Worm (Caenorhabditis elegans) whole organism, L2 larva: ENCODE measurements around the gene mtm-9.

ENCODE experiments used
- C34F6.9 ChIP-seq: fragments of 150-350 bp; optimal IDR thresholded peaks from 2 replicates; lab custom pipeline; 2014; ENCODE audit warnings: missing biosample characterization, missing genetic modification characterization
- F13H6.1 ChIP-seq: sonication (generic microtip); optimal IDR thresholded peaks from 2 replicates; lab custom pipeline; 2016; ENCODE audit warnings: missing genetic modification characterization, missing compliant biosample characterization
- R02D3.7 ChIP-seq: fragments of 150-350 bp; optimal IDR thresholded peaks from 2 replicates; lab custom pipeline; 2014; ENCODE audit warnings: missing biosample characterization, missing genetic modification characterization
- Y55F3AM.14 ChIP-seq: fragments of 200-800 bp; sonication (Bioruptor generic); optimal IDR thresholded peaks from 2 replicates; lab custom pipeline; 2018; ENCODE audit warnings: mild to moderate bottlenecking, missing genetic modification characterization, missing compliant biosample characterization
- ZK546.5 ChIP-seq: sonication (generic microtip); optimal IDR thresholded peaks from 2 replicates; lab custom pipeline; 2017; ENCODE audit warnings: missing biosample characterization, missing genetic modification characterization
- alr-1 ChIP-seq: fragments of 150-350 bp; optimal IDR thresholded peaks from 2 replicates; lab custom pipeline; 2014; ENCODE audit warnings: missing biosample characterization, missing genetic modification characterization
- aly-2 ChIP-seq: fragments of 150-350 bp; optimal IDR thresholded peaks from 2 replicates; lab custom pipeline; 2014; ENCODE audit warnings: missing biosample characterization, missing genetic modification characterization
- ama-1 ChIP-seq: fragments of 150-350 bp; optimal IDR thresholded peaks from 2 replicates; lab custom pipeline; 2018; ENCODE audit warnings: inconsistent platforms
- blmp-1 ChIP-seq: sonication (generic microtip); optimal IDR thresholded peaks from 2 replicates; lab custom pipeline; 2017; ENCODE audit warnings: missing genetic modification characterization, mild to moderate bottlenecking, missing compliant biosample characterization, antibody characterized with exemption, moderate library complexity; ENCODE audit not compliant: insufficient read depth
- ceh-82 ChIP-seq: fragments of 150-350 bp; optimal IDR thresholded peaks from 2 replicates; lab custom pipeline; 2014; ENCODE audit warnings: missing biosample characterization, missing genetic modification characterization
- crh-2 ChIP-seq: sonication (generic microtip); optimal IDR thresholded peaks from 2 replicates; lab custom pipeline; 2017; ENCODE audit warnings: missing biosample characterization, missing genetic modification characterization
- dmd-4 ChIP-seq: sonication (generic microtip); optimal IDR thresholded peaks from 2 replicates; lab custom pipeline; 2017; ENCODE audit warnings: missing biosample characterization, missing genetic modification characterization
- egl-27 ChIP-seq: sonication (generic microtip); optimal IDR thresholded peaks from 3 replicates; lab custom pipeline; 2017; ENCODE audit warnings: missing biosample characterization, missing genetic modification reagents, missing genetic modification characterization
- elt-1 ChIP-seq: fragments of 150-350 bp; optimal IDR thresholded peaks from 2 replicates; lab custom pipeline; 2014; ENCODE audit warnings: missing biosample characterization, missing genetic modification characterization
- elt-3 ChIP-seq: sonication (generic microtip); optimal IDR thresholded peaks from 2 replicates; lab custom pipeline; 2017; ENCODE audit warnings: missing biosample characterization, missing genetic modification characterization
- fos-1 ChIP-seq: fragments of 150-350 bp; optimal IDR thresholded peaks from 2 replicates; lab custom pipeline; 2014; ENCODE audit warnings: missing biosample characterization, missing genetic modification characterization
- gmeb-1 ChIP-seq: fragments of 150-350 bp; optimal IDR thresholded peaks from 2 replicates; lab custom pipeline; 2014; ENCODE audit warnings: missing biosample characterization, missing genetic modification characterization
- lin-11 ChIP-seq: fragments of 150-350 bp; sonication (generic microtip); optimal IDR thresholded peaks from 2 replicates; lab custom pipeline; 2014; ENCODE audit warnings: missing biosample characterization, missing genetic modification characterization, inconsistent platforms, mixed read lengths
- lin-13 ChIP-seq: fragments of 150-350 bp; optimal IDR thresholded peaks from 2 replicates; lab custom pipeline; 2014; ENCODE audit warnings: missing biosample characterization, missing genetic modification reagents, missing genetic modification characterization
- lin-39 ChIP-seq: fragments of 150-350 bp; optimal IDR thresholded peaks from 2 replicates; lab custom pipeline; 2014; ENCODE audit warnings: missing biosample characterization, missing genetic modification reagents, missing genetic modification characterization
- lsy-2 ChIP-seq, 2 experiments: fragments of 150-350 bp in 1 of 2; sonication (generic microtip) in 1 of 2; optimal IDR thresholded peaks; 2 replicates each; lab custom pipeline; 2014 to 2017; ENCODE audit warnings: missing biosample characterization in 2 of 2, missing genetic modification characterization in 2 of 2
- mab-5 ChIP-seq: fragments of 150-350 bp; optimal IDR thresholded peaks from 2 replicates; lab custom pipeline; 2014; ENCODE audit warnings: missing biosample characterization, missing genetic modification characterization
- mbf-1 ChIP-seq: sonication (generic microtip); optimal IDR thresholded peaks from 2 replicates; lab custom pipeline; 2017; ENCODE audit warnings: missing biosample characterization, missing genetic modification characterization
- mdl-1 ChIP-seq, 2 experiments: fragments of 150-350 bp in 1 of 2; sonication (generic microtip) in 1 of 2; optimal IDR thresholded peaks; 2 replicates each; lab custom pipeline; 2017; ENCODE audit warnings: missing biosample characterization in 2 of 2, missing genetic modification characterization in 2 of 2
- nhr-10 ChIP-seq: sonication (generic microtip); optimal IDR thresholded peaks from 2 replicates; lab custom pipeline; 2017; ENCODE audit warnings: missing biosample characterization, missing genetic modification characterization
- nhr-11 ChIP-seq: fragments of 150-350 bp; optimal IDR thresholded peaks from 2 replicates; lab custom pipeline; 2014; ENCODE audit warnings: missing biosample characterization, missing genetic modification characterization
- nhr-12 ChIP-seq: fragments of 150-350 bp; optimal IDR thresholded peaks from 2 replicates; lab custom pipeline; 2014; ENCODE audit warnings: missing biosample characterization, missing genetic modification characterization
- nhr-21 ChIP-seq: fragments of 150-350 bp; optimal IDR thresholded peaks from 2 replicates; lab custom pipeline; 2014; ENCODE audit warnings: missing biosample characterization, missing genetic modification characterization
- nhr-23 ChIP-seq: fragments of 150-350 bp; optimal IDR thresholded peaks from 2 replicates; lab custom pipeline; 2014; ENCODE audit warnings: missing biosample characterization, missing genetic modification reagents, missing genetic modification characterization
- nhr-237 ChIP-seq: fragments of 150-350 bp; optimal IDR thresholded peaks from 2 replicates; lab custom pipeline; 2014; ENCODE audit warnings: missing biosample characterization, missing genetic modification characterization
- nhr-25 ChIP-seq: fragments of 150-350 bp; sonication (generic microtip); optimal IDR thresholded peaks from 3 replicates; lab custom pipeline; 2014; ENCODE audit warnings: missing biosample characterization, missing genetic modification characterization
- nhr-77 ChIP-seq: fragments of 150-350 bp; optimal IDR thresholded peaks from 2 replicates; lab custom pipeline; 2014; ENCODE audit warnings: missing biosample characterization, missing genetic modification characterization
- peb-1 ChIP-seq: fragments of 150-350 bp; optimal IDR thresholded peaks from 2 replicates; lab custom pipeline; 2014; ENCODE audit warnings: missing biosample characterization, missing genetic modification characterization
- sem-4 ChIP-seq: fragments of 150-350 bp; optimal IDR thresholded peaks from 2 replicates; lab custom pipeline; 2014; ENCODE audit warnings: missing biosample characterization, missing genetic modification reagents, missing genetic modification characterization
- skn-1 ChIP-seq: sonication (generic microtip); optimal IDR thresholded peaks from 2 replicates; lab custom pipeline; 2017; ENCODE audit warnings: missing biosample characterization, missing genetic modification characterization
- sma-3 ChIP-seq: sonication (generic microtip); optimal IDR thresholded peaks from 2 replicates; lab custom pipeline; 2016; ENCODE audit warnings: missing genetic modification reagents, missing genetic modification characterization, missing compliant biosample characterization
- sma-9 ChIP-seq, 2 experiments: fragments of 150-350 bp in 1 of 2; sonication (generic microtip) in 1 of 2; optimal IDR thresholded peaks; 2 replicates each; lab custom pipeline; 2014 to 2016; ENCODE audit warnings: missing genetic modification characterization in 2 of 2, mild to moderate bottlenecking in 1 of 2, missing biosample characterization in 1 of 2, missing compliant biosample characterization in 1 of 2, missing genetic modification reagents in 1 of 2, moderate library complexity in 1 of 2
- snpc-4 ChIP-seq: fragments of 150-350 bp; optimal IDR thresholded peaks from 2 replicates; lab custom pipeline; 2014; ENCODE audit warnings: missing biosample characterization, missing genetic modification characterization
- unc-39 ChIP-seq: fragments of 150-350 bp; optimal IDR thresholded peaks from 2 replicates; lab custom pipeline; 2014; ENCODE audit warnings: missing biosample characterization, missing genetic modification characterization
- unc-55 ChIP-seq: fragments of 150-350 bp; sonication (generic microtip); optimal IDR thresholded peaks from 3 replicates; lab custom pipeline; 2014; ENCODE audit warnings: missing biosample characterization, missing genetic modification reagents, missing genetic modification characterization
- unc-62 ChIP-seq: fragments of 150-350 bp; optimal IDR thresholded peaks from 2 replicates; lab custom pipeline; 2014; ENCODE audit warnings: missing biosample characterization, missing genetic modification reagents, missing genetic modification characterization
- zag-1 ChIP-seq: fragments of 150-350 bp; optimal IDR thresholded peaks from 2 replicates; lab custom pipeline; 2014; ENCODE audit warnings: missing biosample characterization, missing genetic modification characterization
- ztf-1 ChIP-seq: fragments of 200-800 bp; sonication (Bioruptor generic); conservative IDR thresholded peaks from 2 replicates; pipeline ENCODE4 v1.3.6; 2022; ENCODE audit warnings: missing genetic modification characterization, missing compliant biosample characterization
- ztf-11 ChIP-seq: sonication (generic microtip); optimal IDR thresholded peaks from 2 replicates; lab custom pipeline; 2017; ENCODE audit warnings: missing biosample characterization, missing genetic modification characterization
- ztf-4 ChIP-seq: fragments of 150-350 bp; optimal IDR thresholded peaks from 2 replicates; lab custom pipeline; 2014; ENCODE audit warnings: missing biosample characterization, missing genetic modification characterization

The mtm-9 gene

ce11 chrV:3750328-3750727 lies 7.0 kb downstream of the mtm-9 start:
- no peak for TF ChIP-seq ama-1 (lab: Kevin White, UChicago)
- no peak for TF ChIP-seq nhr-25 (tag; lab: Kevin White, UChicago)
- no peak for TF ChIP-seq ZK546.5
- no peak for TF ChIP-seq lsy-2 (tag; optimal IDR thresholded peaks at IDR 0.05; lab: Kevin White, UChicago)
- TF ChIP-seq Y55F3AM.14: no peak
- no peak for TF ChIP-seq skn-1 (tag; lab: Kevin White, UChicago)
- TF ChIP-seq mbf-1 (tag; lab: Kevin White, UChicago): no peak
- TF ChIP-seq sem-4: no peak
- no peak for TF ChIP-seq nhr-237 (tag; lab: Kevin White, UChicago)
- no peak for TF ChIP-seq R02D3.7 (tag; lab: Kevin White, UChicago)
- TF ChIP-seq ztf-11 (tag; lab: Kevin White, UChicago): no peak

ce11 chrV:3756887-3757286 lies 13.5 kb downstream of the mtm-9 start, which contains the start of gene gid-7:
Gene gid-7 (minus strand): TSS chrV:3757074.
- TF ChIP-seq skn-1 (tag; lab: Kevin White, UChicago) (no peak), nhr-11 (tag; lab: Kevin White, UChicago) (no peak), unc-55 (GFP tag; lab: Kevin White, UChicago) (peak; percentile 28), nhr-21 (tag; lab: Kevin White, UChicago) (peak; percentile 18), zag-1 (tag; lab: Kevin White, UChicago) (no peak), ceh-82 (tag; lab: Kevin White, UChicago) (no peak), sma-3 (GFP tag; lab: Kevin White, UChicago) (no peak), blmp-1 (tag; lab: Kevin White, UChicago) (no peak), ztf-4 (tag; lab: Kevin White, UChicago) (no peak), ama-1 (lab: Kevin White, UChicago) (no peak), nhr-23 (tag; lab: Kevin White, UChicago) (no peak), fos-1 (tag; lab: Kevin White, UChicago) (no peak), ZK546.5 (no peak), mbf-1 (tag; lab: Kevin White, UChicago) (no peak), crh-2 (tag; lab: Kevin White, UChicago) (peak; percentile 44), nhr-237 (tag; lab: Kevin White, UChicago) (no peak), nhr-12 (tag; lab: Kevin White, UChicago) (no peak), lin-39 (no peak), elt-3 (tag; lab: Kevin White, UChicago) (no peak), ztf-11 (tag; lab: Kevin White, UChicago) (no peak), aly-2 (tag; lab: Kevin White, UChicago) (no peak), nhr-25 (tag; lab: Kevin White, UChicago) (peak; percentile 38), dmd-4 (tag; lab: Kevin White, UChicago) (no peak), mab-5 (tag; lab: Kevin White, UChicago) (no peak), lin-11 (tag; lab: Kevin White, UChicago) (no peak), nhr-10 (tag; lab: Kevin White, UChicago) (no peak), F13H6.1 (tag; lab: Kevin White, UChicago) (peak; percentile 44), alr-1 (tag; lab: Kevin White, UChicago) (no peak), peb-1 (tag; lab: Kevin White, UChicago) (no peak), Y55F3AM.14 (no peak), lsy-2 (tag; optimal IDR thresholded peaks at IDR 0.05; lab: Kevin White, UChicago) (peak in 1 of 2 experiments; percentile 43), ztf-1 (GFP tag; lab: Robert Waterston, UW) (no peak), snpc-4 (tag; lab: Kevin White, UChicago) (no peak), gmeb-1 (tag; lab: Kevin White, UChicago) (peak; percentile 41), egl-27 (tag; lab: Kevin White, UChicago) (no peak), C34F6.9 (tag; lab: Kevin White, UChicago) (peak; percentile 46)

- TF ChIP-seq dmd-4 (tag; lab: Kevin White, UChicago) (no peak), ztf-1 (GFP tag; lab: Robert Waterston, UW) (no peak), fos-1 (tag; lab: Kevin White, UChicago) (peak; percentile 54), Y55F3AM.14 (no peak), gmeb-1 (tag; lab: Kevin White, UChicago) (peak; percentile 92), lsy-2 (tag; optimal IDR thresholded peaks at IDR 0.05; lab: Kevin White, UChicago) (peak; percentile 30 to 83), unc-62 (GFP tag; lab: Kevin White, UChicago) (no peak), peb-1 (tag; lab: Kevin White, UChicago) (no peak), zag-1 (tag; lab: Kevin White, UChicago) (no peak), nhr-12 (tag; lab: Kevin White, UChicago) (no peak), skn-1 (tag; lab: Kevin White, UChicago) (no peak), ceh-82 (tag; lab: Kevin White, UChicago) (no peak), unc-39 (no peak), lin-13 (GFP tag; lab: Kevin White, UChicago) (no peak), sma-9 (GFP tag; optimal IDR thresholded peaks at IDR 0.05; lab: Kevin White, UChicago) (peak; percentile 59), sma-9 (tag; optimal IDR thresholded peaks at IDR 0.05; lab: Kevin White, UChicago) (no peak), aly-2 (tag; lab: Kevin White, UChicago) (no peak), elt-1 (tag; lab: Kevin White, UChicago) (no peak), sma-3 (GFP tag; lab: Kevin White, UChicago) (peak; percentile 54), unc-55 (GFP tag; lab: Kevin White, UChicago) (peak; percentile 82), alr-1 (tag; lab: Kevin White, UChicago) (no peak), mdl-1 (tag; optimal IDR thresholded peaks at IDR 0.05; lab: Kevin White, UChicago) (no peak), elt-3 (tag; lab: Kevin White, UChicago) (no peak), ZK546.5 (no peak), mab-5 (tag; lab: Kevin White, UChicago) (peak; percentile 12), nhr-10 (tag; lab: Kevin White, UChicago) (no peak), nhr-77 (no peak), nhr-11 (tag; lab: Kevin White, UChicago) (no peak), snpc-4 (tag; lab: Kevin White, UChicago) (peak; percentile 41), nhr-25 (tag; lab: Kevin White, UChicago) (peak; percentile 61)
Observed at ce11 chrV:3759419-3759915, 16.1 kb downstream of the mtm-9 start, which contains the start of gene chk-1. Gene chk-1 (minus strand): TSS chrV:3759469.
